Fruit fly (Drosophila melanogaster) whole organism, embryonic: ENCODE measurements around the gene CG31098.

Experiments
- B-H1 ChIP-seq: fragments of 200-800 bp; sonication (Bioruptor generic); IDR thresholded peaks from 3 replicates; pipeline ENCODE4 v1.3.6; 2022; ENCODE audit warnings: missing biosample characterization, missing genetic modification characterization
- Bgb ChIP-seq: fragments of 200-800 bp; sonication (Bioruptor generic); IDR thresholded peaks from 2 replicates; pipeline ENCODE4 v1.3.6; 2022; ENCODE audit warnings: missing biosample characterization, missing genetic modification characterization; ENCODE audit not compliant: partially characterized antibody
- Blimp-1 ChIP-seq: fragments of 200-800 bp; sonication (Bioruptor generic); optimal IDR thresholded peaks from 3 replicates; lab custom pipeline; 2018; ENCODE audit warnings: missing biosample characterization, missing genetic modification characterization, mild to moderate bottlenecking, moderate library complexity, missing genetic modification reagents
- CG10431 ChIP-seq: fragments of 200-800 bp; sonication (Bioruptor generic); optimal IDR thresholded peaks from 3 replicates; lab custom pipeline; 2018; ENCODE audit warnings: missing biosample characterization, mild to moderate bottlenecking, missing genetic modification characterization
- CG11093 ChIP-seq: fragments of 200-800 bp; sonication (Bioruptor generic); IDR thresholded peaks from 3 replicates; pipeline ENCODE4 v1.3.6; 2022; ENCODE audit warnings: missing biosample characterization, missing genetic modification characterization
- CG1233 ChIP-seq: fragments of 200-800 bp; sonication (Bioruptor generic); optimal IDR thresholded peaks from 4 replicates; lab custom pipeline; 2018; ENCODE audit warnings: missing biosample characterization, mild to moderate bottlenecking, missing genetic modification characterization
- CG12769 ChIP-seq: fragments of 200-800 bp; sonication (Bioruptor generic); optimal IDR thresholded peaks from 2 replicates; lab custom pipeline; 2019; ENCODE audit warnings: missing biosample characterization, mild to moderate bottlenecking, missing genetic modification characterization, moderate library complexity
- CG15696 ChIP-seq: fragments of 200-800 bp; sonication (Bioruptor generic); optimal IDR thresholded peaks from 2 replicates; lab custom pipeline; 2019; ENCODE audit warnings: missing biosample characterization, mild to moderate bottlenecking, missing genetic modification characterization, moderate library complexity
- CG16779 ChIP-seq: fragments of 200-800 bp; sonication (Bioruptor generic); IDR thresholded peaks from 2 replicates; pipeline ENCODE4 v1.3.6; 2022; ENCODE audit warnings: missing biosample characterization, missing genetic modification characterization
- CG17361 ChIP-seq: fragments of 200-800 bp; sonication (Bioruptor generic); IDR thresholded peaks from 3 replicates; pipeline ENCODE4 v1.3.6; 2022; ENCODE audit warnings: missing biosample characterization, missing genetic modification characterization
- CG2120 ChIP-seq: fragments of 200-800 bp; sonication (Bioruptor generic); optimal IDR thresholded peaks from 3 replicates; lab custom pipeline; 2016; ENCODE audit warnings: missing biosample characterization, missing genetic modification characterization
- CG2199 ChIP-seq: fragments of 200-800 bp; sonication (Bioruptor generic); IDR thresholded peaks from 3 replicates; pipeline ENCODE4 v1.3.6; 2022; ENCODE audit warnings: missing biosample characterization, missing genetic modification characterization
- CG31365 ChIP-seq: fragments of 200-800 bp; sonication (Bioruptor generic); optimal IDR thresholded peaks from 2 replicates; lab custom pipeline; 2018; ENCODE audit warnings: missing biosample characterization, mild to moderate bottlenecking, missing genetic modification characterization
- CG33557 ChIP-seq: fragments of 200-800 bp; sonication (Bioruptor generic); optimal IDR thresholded peaks from 2 replicates; lab custom pipeline; 2019; ENCODE audit warnings: missing biosample characterization, mild to moderate bottlenecking, missing genetic modification characterization, moderate library complexity
- CG4282 ChIP-seq: fragments of 200-800 bp; sonication (Bioruptor generic); optimal IDR thresholded peaks from 2 replicates; lab custom pipeline; 2016; ENCODE audit warnings: missing biosample characterization, missing genetic modification characterization
- CG4360 ChIP-seq: fragments of 200-800 bp; sonication (Bioruptor generic); IDR thresholded peaks from 2 replicates; pipeline ENCODE4 v1.3.6; 2022; ENCODE audit warnings: missing biosample characterization, missing genetic modification characterization
- CG4404 ChIP-seq: fragments of 200-800 bp; sonication (Bioruptor generic); IDR thresholded peaks from 2 replicates; pipeline ENCODE4 v1.3.6; 2022; ENCODE audit warnings: missing biosample characterization, missing genetic modification characterization
- CG8388 ChIP-seq: fragments of 200-800 bp; sonication (Bioruptor generic); optimal IDR thresholded peaks from 2 replicates; lab custom pipeline; 2019; ENCODE audit warnings: missing biosample characterization, mild to moderate bottlenecking, missing genetic modification characterization, moderate library complexity
- CG8944 ChIP-seq: fragments of 200-800 bp; sonication (Bioruptor generic); optimal IDR thresholded peaks from 3 replicates; lab custom pipeline; 2016; ENCODE audit warnings: missing biosample characterization, missing genetic modification characterization
- CoRest ChIP-seq: fragments of 200-800 bp; sonication (Bioruptor generic); optimal IDR thresholded peaks from 3 replicates; lab custom pipeline; 2018; ENCODE audit warnings: missing biosample characterization, mild to moderate bottlenecking, missing genetic modification characterization, moderate library complexity
- Dek ChIP-seq: fragments of 200-800 bp; sonication (Bioruptor generic); optimal IDR thresholded peaks from 3 replicates; lab custom pipeline; 2019; ENCODE audit warnings: missing biosample characterization, mild to moderate bottlenecking, missing genetic modification characterization, moderate library complexity
- Dip2 ChIP-seq: fragments of 200-800 bp; sonication (Bioruptor generic); IDR thresholded peaks from 2 replicates; pipeline ENCODE4 v1.3.6; 2022; ENCODE audit warnings: missing biosample characterization, missing genetic modification characterization
- Doc2 ChIP-seq: fragments of 200-800 bp; sonication (Bioruptor generic); IDR thresholded peaks from 2 replicates; pipeline ENCODE4 v1.3.6; 2022; ENCODE audit warnings: missing biosample characterization, missing genetic modification characterization
- Dref ChIP-seq: fragments of 200-800 bp; sonication (Bioruptor generic); IDR thresholded peaks from 2 replicates; pipeline ENCODE4 v1.3.6; 2022; ENCODE audit warnings: missing biosample characterization, missing genetic modification characterization
- E2f2 ChIP-seq: fragments of 200-800 bp; sonication (Bioruptor generic); IDR thresholded peaks from 2 replicates; pipeline ENCODE4 v1.3.6; 2022; ENCODE audit warnings: missing biosample characterization, missing genetic modification characterization
- Fer1 ChIP-seq: fragments of 200-800 bp; sonication (Bioruptor generic); optimal IDR thresholded peaks from 2 replicates; lab custom pipeline; 2017; ENCODE audit warnings: missing biosample characterization, mild to moderate bottlenecking, missing genetic modification characterization
- Hey ChIP-seq: fragments of 200-800 bp; sonication (Bioruptor generic); optimal IDR thresholded peaks from 3 replicates; lab custom pipeline; 2018; ENCODE audit warnings: missing biosample characterization, mild to moderate bottlenecking, missing genetic modification characterization
- Hr3 ChIP-seq: fragments of 200-800 bp; sonication (Bioruptor generic); optimal IDR thresholded peaks from 3 replicates; lab custom pipeline; 2016; ENCODE audit warnings: missing biosample characterization, missing genetic modification characterization
- Hr39 ChIP-seq: fragments of >200 bp; optimal IDR thresholded peaks from 2 replicates; lab custom pipeline; 2017
- Meics ChIP-seq: fragments of 200-800 bp; sonication (Bioruptor generic); optimal IDR thresholded peaks from 2 replicates; lab custom pipeline; 2017; ENCODE audit warnings: missing biosample characterization, mild to moderate bottlenecking, missing genetic modification characterization
- Oaz ChIP-seq: fragments of 200-800 bp; sonication (Bioruptor generic); IDR thresholded peaks from 2 replicates; pipeline ENCODE4 v1.3.6; 2022; ENCODE audit warnings: missing biosample characterization, missing genetic modification characterization
- Ssrp ChIP-seq: fragments of 200-800 bp; sonication (Bioruptor generic); optimal IDR thresholded peaks from 2 replicates; lab custom pipeline; 2018; ENCODE audit warnings: missing biosample characterization, mild to moderate bottlenecking, missing genetic modification characterization, moderate library complexity
- br ChIP-seq: fragments of >200 bp; optimal IDR thresholded peaks from 2 replicates; lab custom pipeline; 2017
- cg ChIP-seq: fragments of 200-800 bp; sonication (Bioruptor generic); optimal IDR thresholded peaks from 3 replicates; lab custom pipeline; 2019; ENCODE audit warnings: missing biosample characterization, mild to moderate bottlenecking, missing genetic modification characterization, moderate library complexity
- chif ChIP-seq, 2 experiments: fragments of 200-800 bp; sonication (Bioruptor generic); optimal IDR thresholded peaks; 3 replicates each; lab custom pipeline; 2016; ENCODE audit warnings: missing biosample characterization in 2 of 2, missing genetic modification characterization in 2 of 2
- crp ChIP-seq, 2 experiments: fragments of 200-800 bp; sonication (Bioruptor generic); optimal IDR thresholded peaks; 2 replicates in 1 of 2; 3 replicates in 1 of 2; lab custom pipeline; 2017; ENCODE audit warnings: missing biosample characterization in 2 of 2, missing genetic modification characterization in 2 of 2, mild to moderate bottlenecking in 1 of 2, moderate library complexity in 1 of 2
- cwo ChIP-seq: fragments of 200-800 bp; sonication (Bioruptor generic); optimal IDR thresholded peaks from 3 replicates; lab custom pipeline; 2017; ENCODE audit warnings: missing biosample characterization, missing genetic modification characterization, mild to moderate bottlenecking, moderate library complexity, missing genetic modification reagents
- dan ChIP-seq: fragments of 200-800 bp; sonication (Bioruptor generic); IDR thresholded peaks from 2 replicates; pipeline ENCODE4 v1.3.6; 2022; ENCODE audit warnings: missing biosample characterization, missing genetic modification characterization
- en ChIP-seq: fragments of 200-800 bp; sonication (Bioruptor generic); optimal IDR thresholded peaks from 2 replicates; lab custom pipeline; 2016; ENCODE audit warnings: missing biosample characterization, missing genetic modification characterization
- fd96Cb ChIP-seq: fragments of 200-800 bp; sonication (Bioruptor generic); optimal IDR thresholded peaks from 2 replicates; lab custom pipeline; 2018; ENCODE audit warnings: missing biosample characterization, mild to moderate bottlenecking, missing genetic modification characterization, moderate library complexity
- fru ChIP-seq: fragments of >200 bp; optimal IDR thresholded peaks from 2 replicates; lab custom pipeline; 2017
- gfzf ChIP-seq: fragments of 200-800 bp; sonication (Bioruptor generic); optimal IDR thresholded peaks from 2 replicates; lab custom pipeline; 2016; ENCODE audit warnings: missing biosample characterization, mild to moderate bottlenecking, missing genetic modification characterization, moderate library complexity
- mirr ChIP-seq: fragments of 200-800 bp; sonication (Bioruptor generic); optimal IDR thresholded peaks from 3 replicates; lab custom pipeline; 2018; ENCODE audit warnings: missing biosample characterization, mild to moderate bottlenecking, missing genetic modification characterization
- nau ChIP-seq: fragments of 200-800 bp; sonication (Bioruptor generic); optimal IDR thresholded peaks from 3 replicates; lab custom pipeline; 2017; ENCODE audit warnings: missing biosample characterization, mild to moderate bottlenecking, missing genetic modification characterization, missing genetic modification reagents
- pnt ChIP-seq: fragments of 200-800 bp; sonication (Bioruptor generic); optimal IDR thresholded peaks from 3 replicates; lab custom pipeline; 2016; ENCODE audit warnings: missing biosample characterization, missing genetic modification characterization
- prd ChIP-seq, 3 experiments: fragments of >200 bp in 2 of 3; fragments of 200-800 bp in 1 of 3; sonication (Bioruptor generic) in 1 of 3; optimal IDR thresholded peaks in 2 of 3; IDR thresholded peaks in 1 of 3; 2 replicates in 2 of 3; 3 replicates in 1 of 3; pipeline versions ENCODE4 v1.3.6 to Lab custom; 2017 to 2022; ENCODE audit warnings: missing biosample characterization in 1 of 3, missing genetic modification characterization in 1 of 3
- psq ChIP-seq: fragments of 200-800 bp; sonication (Bioruptor generic); optimal IDR thresholded peaks from 2 replicates; lab custom pipeline; 2017; ENCODE audit warnings: missing biosample characterization, missing genetic modification characterization
- sima ChIP-seq: fragments of 200-800 bp; sonication (Bioruptor generic); optimal IDR thresholded peaks from 2 replicates; lab custom pipeline; 2016; ENCODE audit warnings: missing biosample characterization, missing genetic modification characterization
- tll ChIP-seq, 2 experiments: fragments of 200-800 bp in 1 of 2; fragments of >200 bp in 1 of 2; sonication (Bioruptor generic) in 1 of 2; optimal IDR thresholded peaks; 2 replicates each; lab custom pipeline; 2017 to 2019; ENCODE audit warnings: missing biosample characterization in 2 of 2, missing genetic modification characterization in 2 of 2, mild to moderate bottlenecking in 1 of 2, moderate library complexity in 1 of 2
- tup ChIP-seq: fragments of 200-800 bp; sonication (Bioruptor generic); optimal IDR thresholded peaks from 2 replicates; lab custom pipeline; 2016; ENCODE audit warnings: missing biosample characterization, mild to moderate bottlenecking, missing genetic modification characterization, moderate library complexity

The CG31098 gene

DNA sequence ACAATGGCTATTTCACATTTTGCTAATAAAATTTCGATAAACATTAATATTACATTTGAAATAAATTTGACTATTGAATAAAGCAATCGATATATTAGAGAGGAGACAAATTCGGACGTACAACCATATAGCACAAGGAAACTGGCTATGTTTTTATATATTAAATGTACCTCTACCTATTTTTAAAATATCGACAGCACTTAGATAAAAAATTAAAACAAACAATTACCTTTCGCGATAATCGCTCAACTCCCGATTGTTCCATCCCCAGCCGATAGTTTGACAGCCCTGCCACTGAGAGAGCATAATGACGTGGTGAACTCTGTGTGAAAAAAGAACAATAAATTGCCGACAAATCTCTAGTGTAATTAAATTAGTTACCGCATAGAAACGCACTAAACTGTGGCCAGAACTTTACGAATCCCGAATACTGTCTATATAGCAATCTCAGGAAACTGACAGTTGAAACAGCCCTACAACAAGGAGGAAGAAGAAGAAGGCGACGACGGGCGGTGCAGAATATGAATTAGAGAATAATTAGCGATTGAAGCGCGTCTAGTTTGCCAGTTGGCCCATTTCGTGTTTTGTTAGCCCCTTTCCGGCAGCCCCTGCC, 34.0 kb downstream of the CG31098 start, which contains the start of gene CG11857 (continued):
- TF ChIP-seq CG2199 (GFP tag; lab: Robert Waterston, UW) (peak; percentile 99), Dek (tag; lab: Kevin White, UChicago) (peak; percentile 98), CG4404 (GFP tag; lab: Robert Waterston, UW) (peak; percentile 100), gfzf (peak; percentile 44), dan (GFP tag; lab: Robert Waterston, UW) (peak; percentile 97), cwo (GFP tag; lab: Kevin White, UChicago) (peak; percentile 90), CG11093 (GFP tag; lab: Robert Waterston, UW) (peak; percentile 99), CG8388 (GFP tag; lab: Kevin White, UChicago) (peak; percentile 95), Ssrp (tag; lab: Kevin White, UChicago) (peak; percentile 99), Doc2 (GFP tag; lab: Robert Waterston, UW) (peak; percentile 97), Hey (tag; lab: Kevin White, UChicago) (peak; percentile 87), CG16779 (GFP tag; lab: Robert Waterston, UW) (peak; percentile 94), CG33557 (peak; percentile 96), nau (GFP tag; lab: Kevin White, UChicago) (no peak), cg (GFP tag; lab: Kevin White, UChicago) (no peak), psq (peak; percentile 93), CG1233 (GFP tag; lab: Kevin White, UChicago) (peak; percentile 98), CG2120 (GFP tag; lab: Kevin White, UChicago) (peak; percentile 99), br (lab: Kevin White, UChicago) (no peak), CG8944 (peak; percentile 97), Bgb (peak; percentile 99), Dip2 (GFP tag; lab: Robert Waterston, UW) (peak; percentile 80), crp (GFP tag; optimal IDR thresholded peaks at IDR 0.05; lab: Kevin White, UChicago) (peak in 1 of 2 experiments; percentile 72), Meics (GFP tag; lab: Kevin White, UChicago) (peak; percentile 96), Blimp-1 (GFP tag; lab: Kevin White, UChicago) (peak; percentile 95), sima (GFP tag; lab: Kevin White, UChicago) (peak; percentile 90), CG31365 (tag; lab: Kevin White, UChicago) (peak; percentile 83), B-H1 (GFP tag; lab: Robert Waterston, UW) (peak; percentile 98), E2f2 (GFP tag; lab: Robert Waterston, UW) (peak; percentile 90), chif (GFP tag; optimal IDR thresholded peaks at IDR 0.05; lab: Kevin White, UChicago) (peak; percentile 97 to 98), CG4360 (GFP tag; lab: Robert Waterston, UW) (peak; percentile 75), prd (optimal IDR thresholded peaks at IDR 0.05; lab: Kevin White, UChicago) (no peak), prd (GFP tag; IDR thresholded peaks at IDR 0.05; lab: Robert Waterston, UW) (peak; percentile 100), mirr (peak; percentile 95), Hr3 (GFP tag; lab: Kevin White, UChicago) (peak; percentile 99), en (GFP tag; lab: Kevin White, UChicago) (peak; percentile 90), Fer1 (GFP tag; lab: Kevin White, UChicago) (peak; percentile 94), Oaz (GFP tag; lab: Robert Waterston, UW) (peak; percentile 98), Hr39 (lab: Kevin White, UChicago) (no peak), CG17361 (GFP tag; lab: Robert Waterston, UW) (peak; percentile 99), CoRest (tag; lab: Kevin White, UChicago) (peak; percentile 99), CG12769 (tag; lab: Kevin White, UChicago) (peak; percentile 98), fd96Cb (peak; percentile 98), tll (GFP tag; optimal IDR thresholded peaks at IDR 0.05; lab: Kevin White, UChicago) (peak; percentile 45 to 68), pnt (GFP tag; lab: Kevin White, UChicago) (peak; percentile 97), Dref (GFP tag; lab: Robert Waterston, UW) (peak; percentile 81), CG15696 (tag; lab: Kevin White, UChicago) (peak; percentile 98), CG10431 (peak; percentile 82), CG4282 (peak; percentile 96), fru (lab: Kevin White, UChicago) (no peak), tup (GFP tag; lab: Kevin White, UChicago) (peak; percentile 94)
